Worm (Caenorhabditis elegans) whole organism, mixed stage, embryonic: ENCODE results near the gene cul-2.

Experiments
- bed-3 ChIP-seq: fragments of 200-800 bp; sonication (Bioruptor generic); optimal IDR thresholded peaks from 3 replicates; lab custom pipeline; 2018; ENCODE audit warnings: mild to moderate bottlenecking, missing genetic modification characterization, moderate library complexity, missing compliant biosample characterization
- blmp-1 ChIP-seq: fragments of 150-350 bp; optimal IDR thresholded peaks from 2 replicates; lab custom pipeline; 2014; ENCODE audit warnings: missing biosample characterization, missing genetic modification characterization
- ceh-39 ChIP-seq: fragments of 150-350 bp; optimal IDR thresholded peaks from 2 replicates; lab custom pipeline; 2014; ENCODE audit warnings: missing biosample characterization, missing genetic modification characterization
- ceh-43 ChIP-seq: fragments of 200-800 bp; sonication (Bioruptor generic); optimal IDR thresholded peaks from 2 replicates; lab custom pipeline; 2018; ENCODE audit warnings: mild to moderate bottlenecking, missing genetic modification characterization, moderate library complexity, missing compliant biosample characterization
- ceh-83 ChIP-seq: fragments of 200-800 bp; sonication (Bioruptor generic); optimal IDR thresholded peaks from 2 replicates; lab custom pipeline; 2018; ENCODE audit warnings: mild to moderate bottlenecking, missing genetic modification characterization, missing compliant biosample characterization
- cnd-1 ChIP-seq: fragments of 200-800 bp; sonication (Bioruptor generic); optimal IDR thresholded peaks from 2 replicates; lab custom pipeline; 2018; ENCODE audit warnings: mild to moderate bottlenecking, missing genetic modification characterization, missing compliant biosample characterization
- drap-1 ChIP-seq: fragments of 200-800 bp; sonication (Bioruptor generic); optimal IDR thresholded peaks from 3 replicates; lab custom pipeline; 2018; ENCODE audit warnings: mild to moderate bottlenecking, missing genetic modification characterization, missing compliant biosample characterization
- elt-3 ChIP-seq: fragments of 150-350 bp; optimal IDR thresholded peaks from 2 replicates; lab custom pipeline; 2014; ENCODE audit warnings: missing biosample characterization, missing genetic modification characterization
- flh-1 ChIP-seq: fragments of 200-800 bp; sonication (Bioruptor generic); optimal IDR thresholded peaks from 2 replicates; lab custom pipeline; 2018; ENCODE audit warnings: mild to moderate bottlenecking, missing genetic modification characterization, moderate library complexity, missing compliant biosample characterization
- ham-2 ChIP-seq: fragments of 200-800 bp; sonication (Bioruptor generic); optimal IDR thresholded peaks from 2 replicates; lab custom pipeline; 2018; ENCODE audit warnings: mild to moderate bottlenecking, missing genetic modification characterization, missing compliant biosample characterization
- hlh-1 ChIP-seq: fragments of 150-350 bp; optimal IDR thresholded peaks from 2 replicates; lab custom pipeline; 2014; ENCODE audit warnings: missing biosample characterization, missing genetic modification reagents, missing genetic modification characterization
- lin-13 ChIP-seq: fragments of 150-350 bp; optimal IDR thresholded peaks from 2 replicates; lab custom pipeline; 2014; ENCODE audit warnings: missing biosample characterization, missing genetic modification characterization
- lin-32 ChIP-seq: fragments of 200-800 bp; sonication (Bioruptor generic); optimal IDR thresholded peaks from 2 replicates; lab custom pipeline; 2018; ENCODE audit warnings: mild to moderate bottlenecking, missing genetic modification characterization, missing compliant biosample characterization
- lsy-2 ChIP-seq: fragments of 150-350 bp; optimal IDR thresholded peaks from 2 replicates; lab custom pipeline; 2014; ENCODE audit warnings: missing biosample characterization, missing genetic modification characterization
- mab-5 ChIP-seq: fragments of 150-350 bp; optimal IDR thresholded peaks from 2 replicates; lab custom pipeline; 2014; ENCODE audit warnings: missing biosample characterization, missing genetic modification characterization
- mep-1 ChIP-seq: fragments of 150-350 bp; optimal IDR thresholded peaks from 2 replicates; lab custom pipeline; 2017; ENCODE audit warnings: missing biosample characterization, missing genetic modification reagents, missing genetic modification characterization, inconsistent platforms
- mls-2 ChIP-seq: sonication (generic microtip); optimal IDR thresholded peaks from 2 replicates; lab custom pipeline; 2016; ENCODE audit warnings: mild to moderate bottlenecking, missing genetic modification characterization, moderate library complexity, missing compliant biosample characterization
- nhr-2 ChIP-seq: fragments of 150-350 bp; optimal IDR thresholded peaks from 2 replicates; lab custom pipeline; 2014; ENCODE audit warnings: missing biosample characterization, missing genetic modification characterization
- nhr-237 ChIP-seq: fragments of 150-350 bp; optimal IDR thresholded peaks from 2 replicates; lab custom pipeline; 2014; ENCODE audit warnings: missing biosample characterization, missing genetic modification characterization
- nhr-28 ChIP-seq: fragments of 150-350 bp; optimal IDR thresholded peaks from 2 replicates; lab custom pipeline; 2014; ENCODE audit warnings: missing biosample characterization, missing genetic modification characterization
- nhr-76 ChIP-seq: sonication (generic microtip); optimal IDR thresholded peaks from 2 replicates; lab custom pipeline; 2017; ENCODE audit warnings: missing biosample characterization, missing genetic modification characterization
- pha-4 ChIP-seq: fragments of 150-350 bp; optimal IDR thresholded peaks from 2 replicates; lab custom pipeline; 2018; ENCODE audit warnings: missing biosample characterization, missing genetic modification reagents, missing genetic modification characterization
- sem-2 ChIP-seq: fragments of 200-800 bp; sonication (Bioruptor generic); optimal IDR thresholded peaks from 2 replicates; lab custom pipeline; 2018; ENCODE audit warnings: mild to moderate bottlenecking, missing genetic modification characterization, missing compliant biosample characterization
- snpc-4 ChIP-seq: fragments of 150-350 bp; optimal IDR thresholded peaks from 2 replicates; lab custom pipeline; 2014; ENCODE audit warnings: missing biosample characterization, missing genetic modification characterization
- sptf-1 ChIP-seq: sonication (generic microtip); optimal IDR thresholded peaks from 2 replicates; lab custom pipeline; 2017; ENCODE audit warnings: mild to moderate bottlenecking, missing genetic modification characterization, moderate library complexity, missing compliant biosample characterization
- tbx-8 ChIP-seq: fragments of 200-800 bp; sonication (Bioruptor generic); optimal IDR thresholded peaks from 2 replicates; lab custom pipeline; 2018; ENCODE audit warnings: mild to moderate bottlenecking, missing genetic modification characterization, moderate library complexity, missing compliant biosample characterization
- unc-120 ChIP-seq: sonication (generic microtip); optimal IDR thresholded peaks from 2 replicates; lab custom pipeline; 2017; ENCODE audit warnings: missing genetic modification characterization, missing compliant biosample characterization; ENCODE audit not compliant: poor library complexity, severe bottlenecking
- unc-39 ChIP-seq: fragments of 150-350 bp; optimal IDR thresholded peaks from 2 replicates; lab custom pipeline; 2014; ENCODE audit warnings: missing biosample characterization, missing genetic modification characterization
- unc-62 ChIP-seq: fragments of 150-350 bp; optimal IDR thresholded peaks from 2 replicates; lab custom pipeline; 2014; ENCODE audit warnings: missing biosample characterization, missing genetic modification reagents, missing genetic modification characterization
- zip-8 ChIP-seq: fragments of 150-350 bp; optimal IDR thresholded peaks from 2 replicates; lab custom pipeline; 2014; ENCODE audit warnings: missing biosample characterization, missing genetic modification characterization
- ztf-11 ChIP-seq: fragments of 150-350 bp; optimal IDR thresholded peaks from 2 replicates; lab custom pipeline; 2014; ENCODE audit warnings: missing biosample characterization, missing genetic modification characterization

Gene cul-2

DNA sequence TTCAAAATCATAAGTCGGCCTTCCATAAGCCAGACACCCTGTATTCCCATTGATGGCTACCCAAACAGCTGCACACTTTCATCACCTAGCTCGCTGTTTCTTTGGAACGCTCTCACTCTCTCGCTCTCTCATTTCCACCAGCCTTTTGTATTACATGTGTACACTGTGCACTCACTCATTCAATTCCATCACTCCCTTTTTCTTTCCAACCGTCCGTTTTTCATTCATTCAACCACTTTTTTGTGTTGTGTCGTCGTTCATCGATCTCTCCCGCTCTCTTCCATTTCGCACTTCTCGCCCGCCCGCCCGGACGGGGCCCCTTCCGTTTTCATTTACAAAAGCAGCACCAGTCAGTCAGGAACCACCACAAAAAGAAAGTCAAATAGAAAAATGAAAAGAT, 29.1 kb upstream of the cul-2 start:
- TF ChIP-seq ceh-83 (GFP tag; lab: Kevin White, UChicago) (peak; percentile 63), ceh-39 (tag; lab: Kevin White, UChicago) (no peak), pha-4 (peak; percentile 26), ham-2 (peak; percentile 6), snpc-4 (tag; lab: Kevin White, UChicago) (no peak)
- TF ChIP-seq, all 35 proteins: peak for 3

DNA sequence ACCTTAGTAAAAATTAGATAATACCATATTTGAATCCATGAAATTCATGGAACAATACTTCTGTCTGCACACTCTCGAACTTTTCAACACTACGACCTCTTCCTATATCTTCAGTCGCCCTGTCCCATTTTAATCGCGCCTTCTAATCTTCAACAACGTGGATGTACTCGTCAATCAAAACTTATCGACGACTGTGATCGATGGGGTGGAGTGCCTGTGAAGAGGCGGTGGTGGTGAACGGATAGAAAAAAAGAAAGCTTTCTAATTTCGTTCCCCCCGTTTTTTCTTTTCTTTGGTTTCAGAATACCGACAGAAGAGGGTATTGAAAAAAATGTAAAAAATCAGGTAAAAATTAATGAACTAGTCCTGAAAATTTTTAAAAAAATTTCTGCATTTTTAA, 28.0 kb upstream of the cul-2 start:
- TF ChIP-seq elt-3 (no peak), flh-1 (GFP tag; lab: Kevin White, UChicago) (no peak), lin-32 (GFP tag; lab: Kevin White, UChicago) (no peak), unc-62 (peak; percentile 46)

DNA sequence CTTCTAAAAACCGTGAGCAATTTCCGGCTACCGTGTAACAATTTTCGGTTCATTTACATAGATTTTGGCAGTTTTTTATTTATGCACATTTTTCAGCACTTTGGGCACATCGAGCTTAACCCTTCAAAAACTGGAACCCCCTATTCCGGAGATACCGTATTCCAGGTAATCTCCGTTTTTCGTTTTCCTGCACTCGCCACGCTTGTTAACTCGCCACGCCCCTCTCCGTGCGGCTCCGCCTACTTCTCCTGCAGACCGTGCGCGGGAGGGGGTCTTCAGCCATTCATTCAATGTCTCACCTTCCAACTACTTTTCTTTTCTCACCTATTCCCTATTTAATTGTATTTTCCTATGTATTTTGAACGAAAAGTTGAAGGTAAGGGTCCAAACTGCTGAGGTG, 26.9 kb upstream of the cul-2 start:
- TF ChIP-seq tbx-8 (GFP tag; lab: Kevin White, UChicago) (no peak), unc-39 (tag; lab: Kevin White, UChicago) (no peak), drap-1 (no peak), cnd-1 (tag; lab: Kevin White, UChicago) (no peak), ztf-11 (no peak), sptf-1 (tag; lab: Kevin White, UChicago) (no peak), lsy-2 (no peak), nhr-2 (tag; lab: Kevin White, UChicago) (no peak), ceh-83 (GFP tag; lab: Kevin White, UChicago) (no peak), blmp-1 (no peak), mep-1 (no peak), nhr-28 (tag; lab: Kevin White, UChicago) (no peak), pha-4 (no peak), nhr-76 (tag; lab: Kevin White, UChicago) (no peak), unc-120 (tag; lab: Kevin White, UChicago) (no peak), sem-2 (no peak), unc-62 (no peak)

DNA sequence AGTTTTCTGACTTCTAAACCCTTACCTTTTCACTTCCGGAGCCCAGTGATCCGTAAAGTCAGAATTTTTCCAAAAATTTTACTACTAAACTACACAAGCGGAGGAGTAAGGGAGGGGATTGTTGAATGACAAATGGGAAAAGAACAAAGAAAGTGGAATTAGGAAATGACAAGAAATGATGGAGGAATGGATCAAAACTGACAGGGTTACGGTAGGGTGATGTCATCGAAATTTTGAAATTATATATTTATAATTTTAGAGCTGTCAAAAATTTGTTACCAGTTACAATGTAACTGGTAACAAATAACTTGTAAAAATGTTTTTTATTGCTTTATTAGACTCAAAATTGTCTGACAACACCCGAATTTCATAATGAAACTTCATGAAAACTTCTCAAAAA, 20.7 kb upstream of the cul-2 start:
- no peak for TF ChIP-seq pha-4
- no peak for TF ChIP-seq hlh-1 (tag; lab: Kevin White, UChicago)
- no peak for TF ChIP-seq ham-2
- no peak for TF ChIP-seq ceh-43 (GFP tag; lab: Kevin White, UChicago)
- TF ChIP-seq mep-1: no peak
- no peak for TF ChIP-seq lin-13
- TF ChIP-seq flh-1 (GFP tag; lab: Kevin White, UChicago): no peak
- TF ChIP-seq lin-32 (GFP tag; lab: Kevin White, UChicago): no peak
- TF ChIP-seq nhr-76 (tag; lab: Kevin White, UChicago): no peak
- no peak for TF ChIP-seq zip-8 (tag; lab: Kevin White, UChicago)
- TF ChIP-seq ceh-39 (tag; lab: Kevin White, UChicago): no peak
- TF ChIP-seq nhr-2 (tag; lab: Kevin White, UChicago): no peak
- no peak for TF ChIP-seq mls-2 (tag; lab: Kevin White, UChicago)
- no peak for TF ChIP-seq sem-2

DNA sequence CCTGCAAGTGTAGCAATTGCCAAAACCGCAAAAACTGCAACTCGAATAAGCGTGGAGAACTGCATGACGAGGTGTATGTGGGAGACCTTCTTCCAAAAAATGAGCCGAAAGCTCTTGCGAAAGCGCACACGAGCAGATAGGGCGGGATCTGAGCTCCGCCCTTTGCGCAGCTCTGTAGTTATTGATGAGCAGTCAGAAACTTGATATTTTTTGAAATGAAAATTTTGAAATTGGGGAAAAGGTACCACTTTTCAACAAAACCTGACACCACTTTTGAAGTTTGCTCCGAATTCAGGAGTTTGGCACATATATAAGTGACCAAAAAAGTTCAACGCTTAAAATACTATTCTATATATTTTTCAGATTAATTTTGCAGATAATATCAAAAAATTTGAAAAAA, 19.3 kb upstream of the cul-2 start, which contains the start of gene flp-15:
Gene flp-15, minus strand, starts transcription at position 101 of the 400 bp plus-strand sequence.
- TF ChIP-seq ceh-43 (GFP tag; lab: Kevin White, UChicago) (no peak), unc-120 (tag; lab: Kevin White, UChicago) (no peak), bed-3 (GFP tag; lab: Kevin White, UChicago) (no peak), sem-2 (no peak)

DNA sequence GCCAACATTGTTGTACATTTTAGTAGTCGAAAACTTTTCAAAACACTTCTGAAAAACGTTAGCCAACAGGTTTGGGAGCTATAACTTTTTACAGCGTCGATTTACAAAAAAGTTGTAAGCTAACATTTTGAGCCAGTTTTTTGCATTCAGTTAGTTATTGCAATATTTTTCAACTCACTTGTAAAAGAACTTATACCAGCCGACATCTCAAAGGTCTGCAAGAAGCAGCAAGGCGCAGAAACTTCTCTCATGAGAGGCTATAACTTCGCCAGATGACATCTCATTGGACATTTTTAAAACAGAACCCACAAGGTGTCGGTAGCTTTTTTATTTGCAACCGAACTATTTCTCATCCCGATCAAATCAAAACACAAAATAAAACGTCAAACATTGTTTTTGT, 17.6 kb upstream of the cul-2 start:
- TF ChIP-seq nhr-76 (tag; lab: Kevin White, UChicago) (no peak), hlh-1 (tag; lab: Kevin White, UChicago) (no peak), unc-39 (tag; lab: Kevin White, UChicago) (no peak), unc-120 (tag; lab: Kevin White, UChicago) (no peak), cnd-1 (tag; lab: Kevin White, UChicago) (no peak), nhr-237 (tag; lab: Kevin White, UChicago) (no peak), mab-5 (tag; lab: Kevin White, UChicago) (no peak), mep-1 (no peak), ceh-39 (tag; lab: Kevin White, UChicago) (no peak), flh-1 (GFP tag; lab: Kevin White, UChicago) (no peak), blmp-1 (no peak), sem-2 (no peak), lsy-2 (no peak), snpc-4 (tag; lab: Kevin White, UChicago) (no peak), sptf-1 (tag; lab: Kevin White, UChicago) (no peak), zip-8 (tag; lab: Kevin White, UChicago) (no peak)
